Fruit fly (Drosophila melanogaster) whole organism, prepupa: Measurements from ENCODE around the gene Rdh.

Source experiments
- CG10631 ChIP-seq: fragments of 200-800 bp; sonication (Bioruptor generic); optimal IDR thresholded peaks from 2 replicates; lab custom pipeline; 2016; ENCODE audit warnings: missing biosample characterization, missing genetic modification characterization
- CG10669 ChIP-seq: fragments of 200-800 bp; sonication (Bioruptor generic); optimal IDR thresholded peaks from 3 replicates; lab custom pipeline; 2018; ENCODE audit warnings: missing biosample characterization, mild to moderate bottlenecking, missing genetic modification characterization, moderate library complexity
- CG11294 ChIP-seq: fragments of 200-800 bp; sonication (Bioruptor generic); IDR thresholded peaks from 2 replicates; pipeline ENCODE4 v1.3.6; 2022; ENCODE audit warnings: missing biosample characterization, missing genetic modification characterization
- CG11762 ChIP-seq: fragments of 200-800 bp; sonication (Bioruptor generic); optimal IDR thresholded peaks from 3 replicates; lab custom pipeline; 2016; ENCODE audit warnings: missing biosample characterization, missing genetic modification characterization; ENCODE audit not compliant: insufficient read depth
- CG11902 ChIP-seq: fragments of 200-800 bp; sonication (Bioruptor generic); optimal IDR thresholded peaks from 3 replicates; lab custom pipeline; 2016; ENCODE audit warnings: missing biosample characterization, missing genetic modification characterization
- CG1621 ChIP-seq: fragments of 200-800 bp; sonication (Bioruptor generic); optimal IDR thresholded peaks from 3 replicates; lab custom pipeline; 2018; ENCODE audit warnings: missing biosample characterization, mild to moderate bottlenecking, missing genetic modification characterization
- CG16779 ChIP-seq: fragments of 200-800 bp; sonication (Bioruptor generic); optimal IDR thresholded peaks from 3 replicates; lab custom pipeline; 2017; ENCODE audit warnings: missing biosample characterization, mild to moderate bottlenecking, missing genetic modification characterization
- CG31627 ChIP-seq: fragments of 200-800 bp; sonication (Bioruptor generic); optimal IDR thresholded peaks from 3 replicates; lab custom pipeline; 2016; ENCODE audit warnings: missing biosample characterization, missing genetic modification characterization
- CG32006 ChIP-seq: fragments of 200-800 bp; sonication (Bioruptor generic); optimal IDR thresholded peaks from 3 replicates; lab custom pipeline; 2017; ENCODE audit warnings: missing biosample characterization, mild to moderate bottlenecking, missing genetic modification characterization
- CG34406 ChIP-seq: fragments of 200-800 bp; sonication (Bioruptor generic); optimal IDR thresholded peaks from 3 replicates; lab custom pipeline; 2016; ENCODE audit warnings: missing biosample characterization, missing genetic modification characterization
- CG3919 ChIP-seq: fragments of 200-800 bp; sonication (Bioruptor generic); optimal IDR thresholded peaks from 3 replicates; lab custom pipeline; 2016; ENCODE audit warnings: missing biosample characterization, missing genetic modification characterization
- CG4318 ChIP-seq: fragments of 200-800 bp; sonication (Bioruptor generic); optimal IDR thresholded peaks from 3 replicates; lab custom pipeline; 2017; ENCODE audit warnings: missing biosample characterization, mild to moderate bottlenecking, missing genetic modification characterization
- CG6163 ChIP-seq: fragments of 200-800 bp; sonication (Bioruptor generic); IDR thresholded peaks from 3 replicates; pipeline ENCODE4 v1.3.6; 2022; ENCODE audit warnings: missing biosample characterization, missing genetic modification characterization
- CG6276 ChIP-seq: fragments of 200-800 bp; sonication (Bioruptor generic); optimal IDR thresholded peaks from 2 replicates; lab custom pipeline; 2017; ENCODE audit warnings: missing biosample characterization, mild to moderate bottlenecking, missing genetic modification characterization
- CG6808 ChIP-seq: fragments of 200-800 bp; sonication (Bioruptor generic); optimal IDR thresholded peaks from 3 replicates; lab custom pipeline; 2017; ENCODE audit warnings: missing biosample characterization, missing genetic modification characterization, mild to moderate bottlenecking, moderate library complexity, missing genetic modification reagents
- CG7368 ChIP-seq: fragments of 200-800 bp; sonication (Bioruptor generic); optimal IDR thresholded peaks from 3 replicates; lab custom pipeline; 2016; ENCODE audit warnings: missing biosample characterization, missing genetic modification characterization
- CG8319 ChIP-seq: fragments of 200-800 bp; sonication (Bioruptor generic); optimal IDR thresholded peaks from 3 replicates; lab custom pipeline; 2016; ENCODE audit warnings: missing biosample characterization, missing genetic modification characterization
- CG8632 ChIP-seq: fragments of 200-800 bp; sonication (Bioruptor generic); optimal IDR thresholded peaks from 3 replicates; lab custom pipeline; 2016; ENCODE audit warnings: missing biosample characterization, missing genetic modification characterization
- CG9139 ChIP-seq: fragments of 200-800 bp; sonication (Bioruptor generic); optimal IDR thresholded peaks from 3 replicates; lab custom pipeline; 2017; ENCODE audit warnings: missing biosample characterization, mild to moderate bottlenecking, missing genetic modification characterization
- Eip75B ChIP-seq: fragments of 200-800 bp; sonication (Bioruptor generic); optimal IDR thresholded peaks from 3 replicates; lab custom pipeline; 2016; ENCODE audit warnings: missing biosample characterization, missing genetic modification characterization
- Eip78C ChIP-seq: fragments of 200-800 bp; sonication (Bioruptor generic); peaks from one replicate; lab custom pipeline; 2016; ENCODE audit warnings: missing biosample characterization, missing genetic modification characterization
- Ets21C ChIP-seq: fragments of 200-800 bp; sonication (Bioruptor generic); optimal IDR thresholded peaks from 3 replicates; lab custom pipeline; 2016; ENCODE audit warnings: missing biosample characterization, missing genetic modification characterization
- Ets96B ChIP-seq: fragments of 200-800 bp; optimal IDR thresholded peaks from 2 replicates; lab custom pipeline; 2019; ENCODE audit warnings: missing biosample characterization, mild to moderate bottlenecking, missing genetic modification characterization, moderate library complexity
- Gug ChIP-seq: fragments of 200-800 bp; sonication (Bioruptor generic); IDR thresholded peaks from 2 replicates; pipeline ENCODE4 v1.3.6; 2022; ENCODE audit warnings: missing biosample characterization, missing genetic modification characterization
- Hr39 ChIP-seq: fragments of 200-800 bp; sonication (Bioruptor generic); optimal IDR thresholded peaks from 2 replicates; lab custom pipeline; 2016; ENCODE audit warnings: missing biosample characterization, missing genetic modification characterization
- Hr4 ChIP-seq: fragments of 200-800 bp; sonication (Bioruptor generic); optimal IDR thresholded peaks from 3 replicates; lab custom pipeline; 2016; ENCODE audit warnings: missing biosample characterization, missing genetic modification characterization
- Lpt ChIP-seq: fragments of 200-800 bp; sonication (Bioruptor generic); optimal IDR thresholded peaks from 3 replicates; lab custom pipeline; 2016; ENCODE audit warnings: missing biosample characterization, missing genetic modification characterization
- Met ChIP-seq: fragments of 200-800 bp; sonication (Bioruptor generic); optimal IDR thresholded peaks from 3 replicates; lab custom pipeline; 2016; ENCODE audit warnings: missing biosample characterization, missing genetic modification characterization
- OdsH ChIP-seq: fragments of 200-800 bp; sonication (Bioruptor generic); optimal IDR thresholded peaks from 3 replicates; lab custom pipeline; 2016; ENCODE audit warnings: missing biosample characterization, missing genetic modification characterization
- Smox ChIP-seq: fragments of 200-800 bp; sonication (Bioruptor generic); optimal IDR thresholded peaks from 3 replicates; lab custom pipeline; 2016; ENCODE audit warnings: missing biosample characterization, missing genetic modification characterization
- Sox102F ChIP-seq: fragments of 200-800 bp; sonication (Bioruptor generic); optimal IDR thresholded peaks from 2 replicates; lab custom pipeline; 2016; ENCODE audit warnings: missing biosample characterization, mild to moderate bottlenecking, missing genetic modification characterization
- Sox14 ChIP-seq: fragments of 200-800 bp; sonication (Bioruptor generic); optimal IDR thresholded peaks from 3 replicates; lab custom pipeline; 2016; ENCODE audit warnings: missing biosample characterization, missing genetic modification characterization
- Sox15 ChIP-seq: fragments of 200-800 bp; sonication (Bioruptor generic); optimal IDR thresholded peaks from 3 replicates; lab custom pipeline; 2016; ENCODE audit warnings: missing biosample characterization, missing genetic modification characterization
- achi ChIP-seq: fragments of 200-800 bp; sonication (Bioruptor generic); optimal IDR thresholded peaks from 3 replicates; lab custom pipeline; 2016; ENCODE audit warnings: missing biosample characterization, missing genetic modification characterization
- acj6 ChIP-seq: fragments of 200-800 bp; sonication (Bioruptor generic); optimal IDR thresholded peaks from 3 replicates; lab custom pipeline; 2016; ENCODE audit warnings: missing biosample characterization, missing genetic modification characterization
- dsx ChIP-seq: fragments of 200-800 bp; optimal IDR thresholded peaks from 3 replicates; lab custom pipeline; 2019; ENCODE audit warnings: missing biosample characterization, mild to moderate bottlenecking, missing genetic modification characterization, moderate library complexity; ENCODE audit not compliant: poor library complexity, severe bottlenecking
- eg ChIP-seq: fragments of 200-800 bp; sonication (Bioruptor generic); IDR thresholded peaks from 3 replicates; pipeline ENCODE4 v1.3.6; 2022; ENCODE audit warnings: missing biosample characterization, missing genetic modification characterization
- esn ChIP-seq: fragments of 200-800 bp; sonication (Bioruptor generic); optimal IDR thresholded peaks from 2 replicates; lab custom pipeline; 2016; ENCODE audit warnings: missing biosample characterization, mild to moderate bottlenecking, missing genetic modification characterization, moderate library complexity
- fd59A ChIP-seq: fragments of 200-800 bp; sonication (Bioruptor generic); optimal IDR thresholded peaks from 2 replicates; lab custom pipeline; 2017; ENCODE audit warnings: missing biosample characterization, mild to moderate bottlenecking, missing genetic modification characterization, missing genetic modification reagents
- fd85E ChIP-seq: fragments of 200-800 bp; sonication (Bioruptor generic); optimal IDR thresholded peaks from 3 replicates; lab custom pipeline; 2016; ENCODE audit warnings: missing biosample characterization, missing genetic modification characterization
- lz ChIP-seq: fragments of 200-800 bp; sonication (Bioruptor generic); optimal IDR thresholded peaks from 3 replicates; lab custom pipeline; 2016; ENCODE audit warnings: missing biosample characterization, missing genetic modification characterization
- net ChIP-seq: fragments of 200-800 bp; sonication (Bioruptor generic); optimal IDR thresholded peaks from 3 replicates; lab custom pipeline; 2016; ENCODE audit warnings: missing biosample characterization, missing genetic modification characterization
- spab ChIP-seq: fragments of 200-800 bp; sonication (Bioruptor generic); optimal IDR thresholded peaks from 2 replicates; lab custom pipeline; 2017; ENCODE audit warnings: missing biosample characterization, mild to moderate bottlenecking, missing genetic modification characterization, missing genetic modification reagents
- svp ChIP-seq: fragments of 200-800 bp; sonication (Bioruptor generic); peaks from one replicate; lab custom pipeline; 2016; ENCODE audit warnings: missing biosample characterization, missing genetic modification characterization

The Rdh gene

DNA sequence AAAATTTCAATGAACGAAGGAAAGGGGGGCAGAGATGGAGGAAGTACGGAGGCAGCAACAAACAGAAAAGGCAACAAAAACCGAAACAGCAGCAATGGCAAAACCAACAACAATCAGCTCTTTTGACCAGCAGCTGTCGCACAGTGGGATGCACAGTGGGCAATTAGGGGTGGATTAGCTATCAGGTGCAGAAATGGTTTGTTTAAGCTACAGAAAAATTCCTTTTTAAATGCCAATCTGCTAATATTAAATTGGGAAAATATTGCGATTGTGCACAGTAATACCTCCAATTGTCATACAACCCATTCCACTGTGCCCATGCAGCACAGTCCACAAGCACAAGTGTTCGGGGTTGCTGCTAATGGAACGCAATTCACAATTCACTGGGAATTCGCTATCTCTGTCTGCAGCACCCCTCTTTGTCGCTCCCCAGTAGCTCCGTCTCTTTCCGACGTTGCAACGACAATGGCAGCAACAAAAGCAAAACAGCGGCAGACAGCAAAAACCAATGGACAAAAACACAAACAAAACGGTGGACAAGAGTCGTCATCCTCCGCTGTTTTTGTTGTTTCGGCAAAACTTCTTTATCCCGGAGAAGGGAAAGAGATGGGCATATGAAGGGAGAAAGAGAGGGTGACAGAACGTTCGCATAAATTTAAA lies 40.1 kb upstream of the Rdh start (continued):
- TF ChIP-seq CG8632 (GFP tag; lab: Kevin White, UChicago) (peak; percentile 98), CG10669 (GFP tag; lab: Kevin White, UChicago) (peak; percentile 95), CG8319 (GFP tag; lab: Kevin White, UChicago) (peak; percentile 99), Eip75B (GFP tag; lab: Kevin White, UChicago) (peak; percentile 99), Gug (GFP tag; lab: Robert Waterston, UW) (peak; percentile 98), CG31627 (GFP tag; lab: Kevin White, UChicago) (peak; percentile 99), OdsH (GFP tag; lab: Kevin White, UChicago) (peak; percentile 99), CG6808 (GFP tag; lab: Kevin White, UChicago) (peak; percentile 89), dsx (GFP tag; lab: Kevin White, UChicago) (peak; percentile 96), esn (GFP tag; lab: Kevin White, UChicago) (peak; percentile 99), acj6 (GFP tag; lab: Kevin White, UChicago) (peak; percentile 99), achi (GFP tag; lab: Kevin White, UChicago) (peak; percentile 99), CG11762 (peak; percentile 97), Hr4 (peak; percentile 99), Lpt (peak; percentile 99), Met (GFP tag; lab: Kevin White, UChicago) (peak; percentile 99), fd59A (GFP tag; lab: Kevin White, UChicago) (peak; percentile 97), Ets21C (GFP tag; lab: Kevin White, UChicago) (peak; percentile 99), CG3919 (GFP tag; lab: Kevin White, UChicago) (peak; percentile 98), CG4318 (GFP tag; lab: Kevin White, UChicago) (peak; percentile 98), lz (peak; percentile 99), Smox (GFP tag; lab: Kevin White, UChicago) (peak; percentile 99), CG34406 (GFP tag; lab: Kevin White, UChicago) (peak; percentile 99), Sox14 (GFP tag; lab: Kevin White, UChicago) (peak; percentile 99), Sox15 (GFP tag; lab: Kevin White, UChicago) (peak; percentile 99), svp (GFP tag; lab: Kevin White, UChicago) (peak; percentile 100), CG32006 (peak; percentile 99), net (GFP tag; lab: Kevin White, UChicago) (peak; percentile 99), CG11902 (peak; percentile 98), fd85E (peak; percentile 92), Sox102F (peak; percentile 99), spab (GFP tag; lab: Kevin White, UChicago) (peak; percentile 95), CG10631 (peak; percentile 99), Eip78C (GFP tag; lab: Kevin White, UChicago) (peak; percentile 100), CG16779 (tag; lab: Kevin White, UChicago) (peak; percentile 96), Ets96B (tag; lab: Kevin White, UChicago) (peak; percentile 95), CG6163 (peak; percentile 99), Hr39 (peak; percentile 99), CG1621 (peak; percentile 99), eg (GFP tag; lab: Robert Waterston, UW) (peak; percentile 99), CG7368 (GFP tag; lab: Kevin White, UChicago) (peak; percentile 98), CG9139 (GFP tag; lab: Kevin White, UChicago) (peak; percentile 90), CG11294 (GFP tag; lab: Robert Waterston, UW) (peak; percentile 98), CG6276 (peak; percentile 94)
